Fruit fly (Drosophila melanogaster): Measurements from ENCODE around the gene CG7423.

dm6 chrX:19106842-19107557 lies 23.9 kb upstream of the CG7423 start:
- TF ChIP-seq CG34367 (tag; optimal IDR thresholded peaks at IDR 0.05) (peak; percentile 15), CG8301 (tag; optimal IDR thresholded peaks at IDR 0.05) (peak; percentile 65), CG10348 (GFP tag; IDR thresholded peaks at IDR 0.05) (no peak), EcR (GFP tag; optimal IDR thresholded peaks at IDR 0.05) (no peak), gl (tag; optimal IDR thresholded peaks at IDR 0.05) (no peak), CG14655 (GFP tag; optimal IDR thresholded peaks at IDR 0.05) (peak; percentile 70), Ets98B (GFP tag; IDR thresholded peaks at IDR 0.05) (no peak), CG8159 (tag; optimal IDR thresholded peaks at IDR 0.05) (peak; percentile 41), CG17806 (tag; optimal IDR thresholded peaks at IDR 0.05) (no peak), Pif1B (GFP tag; optimal IDR thresholded peaks at IDR 0.05) (no peak), CG15710 (tag; optimal IDR thresholded peaks at IDR 0.05) (peak; percentile 30), CG9948 (tag; optimal IDR thresholded peaks at IDR 0.05) (peak; percentile 41)

Data from whole organism, pupa.